In genomic region chr3L:8974478-8975477, dm6 we compare ENCODE assay signal across 1 fruit fly cellular context.
TF ChIP-seq lines count a peak whose summit lies in the region.

TSS of gene pix (minus strand) at chr3L:8974765.
TSS of gene Srp68 (plus strand) at chr3L:8975046.

TF ChIP-seq in whole organism, embryonic, 481 proteins besides CTCF, POLR2A, EP300 and RAD21 (continued from another document):
- TF ChIP-seq CG33557 (GFP tag; optimal IDR thresholded peaks at IDR 0.05; lab: Kevin White, UChicago) = peak; percentile 75
- peak; percentile 47; the same call in 2 of the 3 replicates for TF ChIP-seq croc (GFP tag; conservative IDR thresholded peaks at IDR 0.05; lab: Robert Waterston, UW)
- no peak for TF ChIP-seq sim (GFP tag; IDR thresholded peaks at IDR 0.05; lab: Robert Waterston, UW)
- no peak; the same call in 2 of the 3 replicates for TF ChIP-seq CG11695 (GFP tag; IDR thresholded peaks at IDR 0.05; lab: Robert Waterston, UW)
- peak; percentile 74 for TF ChIP-seq CG12155 (GFP tag; optimal IDR thresholded peaks at IDR 0.05; lab: Kevin White, UChicago)
- TF ChIP-seq CG11723 (GFP tag; optimal IDR thresholded peaks at IDR 0.05; lab: Kevin White, UChicago) = no peak
- no peak for TF ChIP-seq unpg (GFP tag; optimal IDR thresholded peaks at IDR 0.05; lab: Kevin White, UChicago)
- peak; percentile 47 for TF ChIP-seq Fer3 (tag; optimal IDR thresholded peaks at IDR 0.05; lab: Kevin White, UChicago)
- peak; percentile 13 for TF ChIP-seq vfl (GFP tag; optimal IDR thresholded peaks at IDR 0.05; lab: Kevin White, UChicago)
- no peak for TF ChIP-seq CG4360 (GFP tag; IDR thresholded peaks at IDR 0.05; lab: Robert Waterston, UW)
- peak; percentile 67 for TF ChIP-seq ind (GFP tag; optimal IDR thresholded peaks at IDR 0.05; lab: Kevin White, UChicago)
- TF ChIP-seq jigr1 (GFP tag; IDR thresholded peaks at IDR 0.05; lab: Robert Waterston, UW) = no peak
- TF ChIP-seq CG2116 (GFP tag; optimal IDR thresholded peaks at IDR 0.05; lab: Kevin White, UChicago) = peak; percentile 92
- peak; percentile 79 for TF ChIP-seq CG9727 (GFP tag; optimal IDR thresholded peaks at IDR 0.05; lab: Kevin White, UChicago)
- TF ChIP-seq CkIIα-i1 (GFP tag; IDR thresholded peaks at IDR 0.05; lab: Robert Waterston, UW) = no peak
- peak; percentile 37 for TF ChIP-seq E2f2 (GFP tag; IDR thresholded peaks at IDR 0.05; lab: Robert Waterston, UW)
- no peak for TF ChIP-seq CG42726 (GFP tag; IDR thresholded peaks at IDR 0.05; lab: Robert Waterston, UW; ENCODE audit: partially characterized antibody)
- TF ChIP-seq Spps (tag; optimal IDR thresholded peaks at IDR 0.05; lab: Kevin White, UChicago) = peak; percentile 13
- TF ChIP-seq NfI (GFP tag; optimal IDR thresholded peaks at IDR 0.05; lab: Kevin White, UChicago) = peak; percentile 68
- peak; percentile 36 for TF ChIP-seq CG18011 (GFP tag; optimal IDR thresholded peaks at IDR 0.05; lab: Kevin White, UChicago)
- peak; percentile 33 for TF ChIP-seq tx (GFP tag; optimal IDR thresholded peaks at IDR 0.05; lab: Kevin White, UChicago)
- no peak for TF ChIP-seq CG17612 (GFP tag; IDR thresholded peaks at IDR 0.05; lab: Robert Waterston, UW)
- TF ChIP-seq ato (GFP tag; IDR thresholded peaks at IDR 0.05; lab: Robert Waterston, UW; ENCODE audit: partially characterized antibody) = no peak
- no peak for TF ChIP-seq eve (GFP tag; optimal IDR thresholded peaks at IDR 0.05; lab: Kevin White, UChicago)
- TF ChIP-seq Optix (GFP tag; IDR thresholded peaks at IDR 0.05; lab: Robert Waterston, UW) = no peak
- peak; percentile 63 for TF ChIP-seq ewg (GFP tag; optimal IDR thresholded peaks at IDR 0.05; lab: Kevin White, UChicago)
TF ChIP-seq in whole organism, embryonic: peak in this region for 233.
